Worm (Caenorhabditis elegans): ENCODE results near the gene R07H5.11.

DNA sequence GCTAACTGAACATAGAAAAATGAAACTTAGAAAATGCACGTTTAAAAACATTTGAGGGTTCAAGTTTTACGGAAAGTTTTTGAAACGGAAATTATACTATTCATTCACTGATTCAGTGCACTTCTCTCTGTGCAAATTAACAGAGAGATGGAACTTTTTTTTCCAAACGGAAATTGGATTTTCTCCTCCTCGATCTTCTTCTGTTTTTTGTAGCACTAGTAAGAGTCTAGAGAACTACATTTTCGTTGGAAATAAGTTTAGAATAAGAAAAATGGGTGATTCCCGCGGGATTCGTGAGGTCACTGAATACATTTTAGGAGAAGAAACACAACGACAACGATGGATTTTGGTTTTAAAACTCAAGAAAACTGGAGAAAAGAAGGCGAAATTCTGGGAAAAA, 33.2 kb downstream of the R07H5.11 start:
- TF ChIP-seq ztf-23 (GFP tag; IDR thresholded peaks at IDR 0.05) (no peak), ztf-29 (GFP tag; IDR thresholded peaks at IDR 0.05) (no peak)
